Worm (Caenorhabditis elegans): Measurements from ENCODE around the gene C42C1.12.

- TF ChIP-seq lin-54 (GFP tag; optimal IDR thresholded peaks at IDR 0.05) (no peak), ceh-27 (GFP tag; optimal IDR thresholded peaks at IDR 0.05) (no peak)
Measured at ce11 chrIV:12307720-12308119, 25.7 kb upstream of the C42C1.12 start, which contains the start of gene oac-57.

Measured in whole organism, young adult.